Worm (Caenorhabditis elegans) whole organism, L1 larva: Measurements from ENCODE around the gene K02E2.7.
"Not testable (repeated sequence)": the region's sequence is repeated elsewhere in the genome, so short reads cannot be mapped to it uniquely, and the experiment has no call there.

ENCODE experiments used
- C16A3.4 ChIP-seq: fragments of 150-350 bp; optimal IDR thresholded peaks from 2 replicates; lab custom pipeline; 2014; ENCODE audit warnings: missing biosample characterization, missing genetic modification characterization
- F16B12.6 ChIP-seq: fragments of 150-350 bp; optimal IDR thresholded peaks from 2 replicates; lab custom pipeline; 2014; ENCODE audit warnings: missing biosample characterization, missing genetic modification characterization
- aly-2 ChIP-seq: fragments of 150-350 bp; optimal IDR thresholded peaks from 2 replicates; lab custom pipeline; 2014; ENCODE audit warnings: missing biosample characterization, missing genetic modification characterization
- blmp-1 ChIP-seq: fragments of 150-350 bp; optimal IDR thresholded peaks from 2 replicates; lab custom pipeline; 2014; ENCODE audit warnings: missing biosample characterization, missing genetic modification characterization
- ceh-82 ChIP-seq, 3 experiments: fragments of 150-350 bp in 1 of 3; sonication (generic microtip) in 2 of 3; optimal IDR thresholded peaks; 2 replicates each; lab custom pipeline; 2014 to 2017; ENCODE audit warnings: missing biosample characterization in 3 of 3, missing genetic modification characterization in 3 of 3
- ces-1 ChIP-seq: fragments of 150-350 bp; optimal IDR thresholded peaks from 2 replicates; lab custom pipeline; 2014; ENCODE audit warnings: missing biosample characterization, missing genetic modification reagents, missing genetic modification characterization
- dpl-1 ChIP-seq, 3 experiments: fragments of 150-350 bp in 2 of 3; sonication (generic microtip) in 1 of 3; optimal IDR thresholded peaks; 2 replicates each; lab custom pipeline; 2014 to 2017; ENCODE audit warnings: missing biosample characterization in 3 of 3, missing genetic modification characterization in 3 of 3, missing genetic modification reagents in 3 of 3
- efl-1 ChIP-seq, 4 experiments: fragments of 150-350 bp; optimal IDR thresholded peaks in 3 of 4; peaks in 1 of 4; 1 replicate in 1 of 4; 2 replicates in 3 of 4; lab custom pipeline; 2014; ENCODE audit warnings: missing biosample characterization in 2 of 4, missing genetic modification characterization in 2 of 4, missing genetic modification reagents in 2 of 4
- egl-13 ChIP-seq: sonication (generic microtip); optimal IDR thresholded peaks from 2 replicates; lab custom pipeline; 2016; ENCODE audit warnings: missing genotype, missing genetic modification reagents, missing genetic modification characterization, missing compliant biosample characterization
- elt-2 ChIP-seq: sonication (generic microtip); optimal IDR thresholded peaks from 2 replicates; lab custom pipeline; 2016; ENCODE audit warnings: missing genetic modification characterization, mild to moderate bottlenecking, inconsistent platforms, missing compliant biosample characterization, missing genetic modification reagents
- fkh-10 ChIP-seq: sonication (generic microtip); optimal IDR thresholded peaks from 2 replicates; lab custom pipeline; 2017; ENCODE audit warnings: missing biosample characterization, missing genetic modification reagents, missing genetic modification characterization
- fkh-4 ChIP-seq: sonication (generic microtip); optimal IDR thresholded peaks from 2 replicates; lab custom pipeline; 2016; ENCODE audit warnings: missing compliant biosample characterization, missing genetic modification characterization, borderline replicate concordance
- fkh-8 ChIP-seq: sonication (generic microtip); optimal IDR thresholded peaks from 2 replicates; lab custom pipeline; 2016; ENCODE audit warnings: mild to moderate bottlenecking, missing genetic modification characterization, missing compliant biosample characterization
- grh-1 ChIP-seq: fragments of 200-800 bp; sonication (Bioruptor generic); IDR thresholded peaks from 2 replicates; pipeline ENCODE4 v1.3.6; 2022; ENCODE audit warnings: missing genetic modification reagents, missing genetic modification characterization, missing compliant biosample characterization
- irx-1 ChIP-seq: sonication (generic microtip); optimal IDR thresholded peaks from 2 replicates; lab custom pipeline; 2016; ENCODE audit warnings: missing genetic modification characterization, missing compliant biosample characterization
- lin-13 ChIP-seq: fragments of 150-350 bp; optimal IDR thresholded peaks from 2 replicates; lab custom pipeline; 2014; ENCODE audit warnings: missing biosample characterization, missing genetic modification reagents, missing genetic modification characterization
- lin-35 ChIP-seq, 2 experiments: fragments of 150-350 bp; optimal IDR thresholded peaks; 2 replicates each; lab custom pipeline; 2014; ENCODE audit warnings: missing biosample characterization in 2 of 2, missing genetic modification characterization in 2 of 2, missing genetic modification reagents in 2 of 2
- lir-3 ChIP-seq: sonication (generic microtip); optimal IDR thresholded peaks from 2 replicates; lab custom pipeline; 2016; ENCODE audit warnings: mild to moderate bottlenecking, missing genetic modification characterization, moderate library complexity, missing compliant biosample characterization; ENCODE audit not compliant: poor library complexity
- lsy-2 ChIP-seq, 2 experiments: fragments of 150-350 bp; optimal IDR thresholded peaks; 2 replicates each; lab custom pipeline; 2014; ENCODE audit warnings: missing biosample characterization in 2 of 2, missing genetic modification characterization in 2 of 2
- mab-9 ChIP-seq: fragments of 200-800 bp; sonication (Bioruptor generic); IDR thresholded peaks from 2 replicates; pipeline ENCODE4 v1.3.6; 2022; ENCODE audit warnings: missing genetic modification reagents, missing genetic modification characterization, missing compliant biosample characterization
- mdl-1 ChIP-seq, 2 experiments: fragments of 150-350 bp; optimal IDR thresholded peaks; 2 replicates each; lab custom pipeline; 2014 to 2017; ENCODE audit warnings: missing biosample characterization in 2 of 2, missing genetic modification characterization in 2 of 2, inconsistent platforms in 1 of 2
- mef-2 ChIP-seq: fragments of 150-350 bp; optimal IDR thresholded peaks from 2 replicates; lab custom pipeline; 2014; ENCODE audit warnings: missing biosample characterization, missing genetic modification characterization
- mep-1 ChIP-seq: fragments of 150-350 bp; optimal IDR thresholded peaks from 2 replicates; lab custom pipeline; 2014; ENCODE audit warnings: missing biosample characterization, missing genetic modification characterization
- nhr-12 ChIP-seq: sonication (generic microtip); optimal IDR thresholded peaks from 2 replicates; lab custom pipeline; 2017; ENCODE audit warnings: missing biosample characterization, missing genetic modification characterization
- nhr-19 ChIP-seq: fragments of 200-800 bp; sonication (Bioruptor generic); conservative IDR thresholded peaks from 2 replicates; pipeline ENCODE4 v1.3.6; 2022; ENCODE audit warnings: missing genetic modification characterization, missing compliant biosample characterization
- nhr-20 ChIP-seq: sonication (generic microtip); optimal IDR thresholded peaks from 2 replicates; lab custom pipeline; 2016; ENCODE audit warnings: mild to moderate bottlenecking, missing genetic modification characterization, missing compliant biosample characterization
- nhr-237 ChIP-seq: fragments of 150-350 bp; optimal IDR thresholded peaks from 2 replicates; lab custom pipeline; 2014; ENCODE audit warnings: missing biosample characterization, missing genetic modification characterization
- nhr-28 ChIP-seq: fragments of 150-350 bp; optimal IDR thresholded peaks from 2 replicates; lab custom pipeline; 2014; ENCODE audit warnings: missing biosample characterization, missing genetic modification characterization
- nhr-47 ChIP-seq: sonication (generic microtip); optimal IDR thresholded peaks from 2 replicates; lab custom pipeline; 2016; ENCODE audit warnings: mild to moderate bottlenecking, missing genetic modification characterization, moderate library complexity, missing compliant biosample characterization
- nhr-76 ChIP-seq: sonication (generic microtip); optimal IDR thresholded peaks from 2 replicates; lab custom pipeline; 2017; ENCODE audit warnings: missing biosample characterization, missing genetic modification characterization
- nhr-77 ChIP-seq: fragments of 150-350 bp; optimal IDR thresholded peaks from 2 replicates; lab custom pipeline; 2014; ENCODE audit warnings: missing biosample characterization, missing genetic modification characterization
- nhr-85 ChIP-seq: sonication (generic microtip); peaks from one replicate; lab custom pipeline; 2016; ENCODE audit warnings: missing genetic modification characterization, inconsistent platforms, missing compliant biosample characterization
- pax-3 ChIP-seq: fragments of 200-800 bp; sonication (Bioruptor generic); optimal IDR thresholded peaks from 2 replicates; lab custom pipeline; 2018; ENCODE audit warnings: mild to moderate bottlenecking, missing genetic modification characterization, moderate library complexity, missing compliant biosample characterization
- skn-1 ChIP-seq: fragments of 150-350 bp; optimal IDR thresholded peaks from 2 replicates; lab custom pipeline; 2014; ENCODE audit warnings: missing biosample characterization, missing genetic modification characterization
- snu-23 ChIP-seq: sonication (generic microtip); optimal IDR thresholded peaks from 2 replicates; lab custom pipeline; 2016; ENCODE audit warnings: missing genetic modification characterization, missing compliant biosample characterization
- ztf-11 ChIP-seq, 2 experiments: sonication (generic microtip); optimal IDR thresholded peaks; 2 replicates each; lab custom pipeline; 2016 to 2017; ENCODE audit warnings: missing genetic modification characterization in 2 of 2, missing biosample characterization in 1 of 2, missing compliant biosample characterization in 1 of 2

Gene K02E2.7

ce11 chrV:20380320-20380719 is 6.5 kb downstream of the K02E2.7 start, which contains the start of gene K02E2.6:
K02E2.6 (plus strand) TSS chrV:20380561.
- no peak for TF ChIP-seq irx-1 (tag; lab: Kevin White, UChicago)
- peak in 1 of 3 experiments; percentile 17 for TF ChIP-seq dpl-1 (GFP tag; optimal IDR thresholded peaks at IDR 0.05; lab: Kevin White, UChicago)
- TF ChIP-seq fkh-8 (tag; lab: Kevin White, UChicago), result no peak
- peak in 1 of 2 experiments; percentile 28 for TF ChIP-seq lin-35 (GFP tag; optimal IDR thresholded peaks at IDR 0.05; lab: Kevin White, UChicago)
- TF ChIP-seq nhr-77 (tag; lab: Kevin White, UChicago), result no peak
- peak in 1 of 2 experiments; percentile 11 for TF ChIP-seq mdl-1 (tag; optimal IDR thresholded peaks at IDR 0.05; lab: Kevin White, UChicago)
- TF ChIP-seq nhr-47 (tag; lab: Kevin White, UChicago), result peak; percentile 1
- TF ChIP-seq blmp-1 (tag; lab: Kevin White, UChicago), result peak; percentile 54
- peak; percentile 36 for TF ChIP-seq mep-1 (tag; lab: Kevin White, UChicago)
- TF ChIP-seq nhr-85, result peak; percentile 5
- TF ChIP-seq efl-1 (optimal IDR thresholded peaks at IDR 0.05; lab: Kevin White, UChicago), result peak; percentile 7 to 50
- peak in 1 of 2 experiments; percentile 92 for TF ChIP-seq efl-1 (GFP tag; optimal IDR thresholded peaks at IDR 0.05 in 1 of 2; lab: Kevin White, UChicago)
- peak in 1 of 3 experiments; percentile 22 for TF ChIP-seq ceh-82 (tag; optimal IDR thresholded peaks at IDR 0.05; lab: Kevin White, UChicago)

DNA sequence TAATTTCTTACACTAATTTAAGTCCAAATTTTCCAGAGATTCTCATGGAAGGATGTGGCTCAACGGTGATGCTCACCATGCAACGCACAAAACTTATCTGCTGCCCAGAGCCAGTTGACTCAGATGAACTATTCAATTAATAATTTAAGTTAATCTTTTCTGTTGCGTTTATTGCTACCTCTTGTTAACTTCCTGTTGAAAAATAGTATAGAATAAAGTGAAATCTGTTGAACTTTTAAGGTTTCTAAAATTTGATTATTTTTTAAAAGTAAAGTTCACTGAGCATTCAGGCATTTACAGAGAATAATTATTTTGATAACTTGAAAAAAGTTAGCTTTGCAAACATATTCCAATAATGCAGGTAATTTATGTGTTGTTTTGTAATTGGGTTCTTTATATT is 10.8 kb downstream of the K02E2.7 start:
- TF ChIP-seq lir-3 (tag; lab: Kevin White, UChicago) (no peak), nhr-19 (GFP tag; lab: Robert Waterston, UW) (no peak), nhr-237 (tag; lab: Kevin White, UChicago) (no peak)

DNA sequence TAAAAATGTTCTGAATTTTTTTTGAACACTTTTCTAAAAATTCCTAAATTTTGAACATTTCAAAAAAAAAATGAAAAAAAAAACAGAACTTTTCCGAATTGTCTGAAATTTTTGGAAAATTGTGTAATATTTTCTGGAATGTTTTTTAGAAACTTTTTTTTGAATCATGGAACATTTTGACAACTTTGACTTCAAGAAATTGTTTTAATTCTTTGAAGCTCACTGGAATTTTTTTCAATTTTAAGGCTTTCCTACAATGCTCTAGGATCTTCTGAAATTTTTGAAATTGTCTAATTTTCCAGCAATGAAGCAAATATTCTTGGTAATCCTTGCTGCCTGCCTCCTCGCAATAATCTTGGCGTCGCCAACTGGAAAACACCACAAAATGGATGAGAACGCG is 11.6 kb downstream of the K02E2.7 start, which contains the start of gene ins-35:
Gene ins-35, plus strand, starts transcription at position 301 of the 400 bp plus-strand sequence.
- TF ChIP-seq efl-1 (optimal IDR thresholded peaks at IDR 0.05; lab: Kevin White, UChicago), result no peak
- no peak for TF ChIP-seq efl-1 (GFP tag; optimal IDR thresholded peaks at IDR 0.05 in 1 of 2; lab: Kevin White, UChicago)
- TF ChIP-seq nhr-85, result no peak
- no peak for TF ChIP-seq mab-9 (GFP tag; lab: Robert Waterston, UW)
- TF ChIP-seq fkh-10 (GFP tag; lab: Kevin White, UChicago), result no peak
- no peak for TF ChIP-seq aly-2 (tag; lab: Kevin White, UChicago)
- no peak for TF ChIP-seq skn-1 (tag; lab: Kevin White, UChicago)
- no peak for TF ChIP-seq ztf-11 (tag; optimal IDR thresholded peaks at IDR 0.05; lab: Kevin White, UChicago)
- TF ChIP-seq, all 84 proteins: peak for 0

DNA sequence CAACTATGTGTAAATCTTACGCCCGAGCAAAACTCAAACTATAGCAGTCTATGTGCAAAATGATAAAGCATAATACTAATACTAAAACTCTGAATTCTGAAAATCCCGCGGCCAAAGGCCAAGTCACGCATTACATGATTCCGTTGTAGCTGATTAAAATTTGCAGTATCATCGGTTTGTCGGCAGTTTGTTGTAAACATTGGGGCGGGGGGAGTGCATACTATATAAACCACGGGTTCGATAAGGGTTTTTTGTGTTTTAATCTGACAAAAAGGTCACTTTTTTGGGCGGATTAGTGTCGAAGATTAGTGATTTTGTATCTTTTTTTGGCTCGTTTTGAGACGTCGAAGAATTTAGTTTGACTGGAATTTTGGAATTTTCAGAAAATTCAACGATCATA is 12.4 kb downstream of the K02E2.7 start:
- TF ChIP-seq fkh-4 (tag; lab: Kevin White, UChicago) (no peak), lin-35 (GFP tag; optimal IDR thresholded peaks at IDR 0.05; lab: Kevin White, UChicago) (peak in 1 of 2 experiments; percentile 9), mdl-1 (tag; optimal IDR thresholded peaks at IDR 0.05; lab: Kevin White, UChicago) (no peak), snu-23 (GFP tag; lab: Kevin White, UChicago) (no peak), nhr-237 (tag; lab: Kevin White, UChicago) (no peak), mef-2 (tag; lab: Kevin White, UChicago) (no peak), nhr-19 (GFP tag; lab: Robert Waterston, UW) (no peak), pax-3 (tag; lab: Kevin White, UChicago) (peak; percentile 25), elt-2 (tag; lab: Kevin White, UChicago) (peak; percentile 73)

DNA sequence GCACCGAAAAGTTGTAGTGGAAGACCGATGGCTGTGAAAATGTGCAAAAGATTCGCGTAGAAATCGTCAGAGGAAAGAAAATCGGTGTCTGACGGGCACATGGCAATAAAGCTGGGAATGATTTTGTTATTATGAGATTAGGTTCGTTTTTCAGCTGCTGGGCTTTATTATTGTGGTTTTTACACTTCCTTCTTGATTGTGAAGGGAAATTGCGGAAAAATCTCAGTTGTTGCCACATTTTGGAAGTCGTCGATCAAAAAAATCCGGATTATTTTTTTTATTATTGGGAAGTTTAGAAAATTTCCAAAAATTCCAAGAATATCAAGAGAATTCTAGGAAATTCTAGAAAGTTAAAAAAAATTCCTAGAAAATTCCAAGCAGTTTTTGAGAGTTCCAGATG is 17.7 kb downstream of the K02E2.7 start, which contains the start of gene srh-177:
Gene srh-177, minus strand, starts transcription at position 101 of the 400 bp plus-strand sequence.
- TF ChIP-seq C16A3.4 (tag; lab: Kevin White, UChicago); nhr-47 (tag; lab: Kevin White, UChicago); nhr-28: not testable (repeated sequence)

- no peak for TF ChIP-seq nhr-76 (tag; lab: Kevin White, UChicago)
- no peak for TF ChIP-seq lsy-2 (tag; optimal IDR thresholded peaks at IDR 0.05; lab: Kevin White, UChicago)
- TF ChIP-seq pax-3 (tag; lab: Kevin White, UChicago), result no peak
- TF ChIP-seq egl-13 (tag; lab: Kevin White, UChicago), result no peak
- no peak for TF ChIP-seq ces-1 (GFP tag; lab: Kevin White, UChicago)
- no peak for TF ChIP-seq ceh-82 (tag; optimal IDR thresholded peaks at IDR 0.05; lab: Kevin White, UChicago)
- no peak for TF ChIP-seq grh-1 (GFP tag; lab: Robert Waterston, UW)
- TF ChIP-seq nhr-20, result no peak
- no peak for TF ChIP-seq nhr-12 (tag; lab: Kevin White, UChicago)
- no peak for TF ChIP-seq lin-13 (GFP tag; lab: Kevin White, UChicago)
- TF ChIP-seq nhr-237 (tag; lab: Kevin White, UChicago), result no peak
- no peak for TF ChIP-seq dpl-1 (GFP tag; optimal IDR thresholded peaks at IDR 0.05; lab: Kevin White, UChicago)
- no peak for TF ChIP-seq F16B12.6 (tag; lab: Kevin White, UChicago)
Measured at ce11 chrV:20366839-20367238, 20.0 kb downstream of the K02E2.7 start, which contains the start of gene K02E2.8. K02E2.8 (minus strand) TSS chrV:20366939.
